Fruit fly (Drosophila melanogaster) Kc167 (cell line): Measurements from ENCODE around the gene CG2540.

Source experiments
- Myc ChIP-seq: fragments of >200 bp; optimal IDR thresholded peaks from 2 replicates; lab custom pipeline; 2017; ENCODE audit warnings: missing external identifiers
- h ChIP-seq: fragments of >200 bp; optimal IDR thresholded peaks from 3 replicates; lab custom pipeline; 2018; ENCODE audit warnings: missing external identifiers
- insv ChIP-seq: fragments of >200 bp; optimal IDR thresholded peaks from 3 replicates; lab custom pipeline; 2018; ENCODE audit warnings: missing external identifiers
- psq ChIP-seq: fragments of >200 bp; optimal IDR thresholded peaks from 2 replicates; lab custom pipeline; 2017; ENCODE audit warnings: missing external identifiers
- ttk ChIP-seq: sonication (Bioruptor generic); optimal IDR thresholded peaks from 2 replicates; lab custom pipeline; 2017; ENCODE audit warnings: missing external identifiers

DNA sequence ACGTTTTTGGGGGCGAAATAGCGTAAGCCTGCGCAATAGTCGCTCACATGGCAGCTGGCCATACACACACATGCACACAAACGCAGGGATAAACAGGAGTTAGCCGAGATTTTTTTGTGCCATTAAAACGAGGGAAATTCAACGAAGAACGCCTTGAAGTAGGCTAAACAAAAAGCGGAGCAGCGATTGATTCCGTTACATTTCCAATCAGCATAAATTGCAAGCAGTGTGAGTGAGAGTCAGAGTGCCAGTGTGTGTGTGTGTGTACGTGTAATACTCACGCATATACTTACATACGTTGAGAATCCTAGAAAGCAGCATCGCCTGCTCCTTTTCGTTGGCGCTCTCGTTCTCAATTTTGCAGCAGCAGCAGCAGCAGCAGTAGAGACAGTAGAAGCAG lies 3.5 kb downstream of the CG2540 start:
- TF ChIP-seq Myc (lab: Kevin White, UChicago) (no peak), h (lab: Kevin White, UChicago) (no peak), psq (lab: Kevin White, UChicago) (no peak), ttk (lab: Kevin White, UChicago) (no peak), insv (lab: Kevin White, UChicago) (no peak)
